Worm (Caenorhabditis elegans) whole organism, late embryonic: ENCODE measurements around the gene ZK228.10.

Experiments used
- ama-1 ChIP-seq: fragments of 150-350 bp; optimal IDR thresholded peaks from 2 replicates; lab custom pipeline; 2014
- ceh-14 ChIP-seq: sonication (generic microtip); optimal IDR thresholded peaks from 2 replicates; lab custom pipeline; 2016; ENCODE audit warnings: missing genotype, missing genetic modification characterization, missing compliant biosample characterization
- hlh-30 ChIP-seq: sonication (generic microtip); optimal IDR thresholded peaks from 2 replicates; lab custom pipeline; 2017; ENCODE audit warnings: antibody characterized with exemption, missing genetic modification characterization, missing compliant biosample characterization; ENCODE audit not compliant: insufficient read depth
- nhr-11 ChIP-seq: fragments of 150-350 bp; optimal IDR thresholded peaks from 2 replicates; lab custom pipeline; 2014; ENCODE audit warnings: missing biosample characterization, missing genetic modification characterization
- pqm-1 ChIP-seq: sonication (generic microtip); optimal IDR thresholded peaks from 2 replicates; lab custom pipeline; 2016; ENCODE audit warnings: missing genetic modification characterization, missing compliant biosample characterization
- ttx-3 ChIP-seq: sonication (generic microtip); optimal IDR thresholded peaks from 2 replicates; lab custom pipeline; 2016; ENCODE audit warnings: missing genetic modification reagents, missing genetic modification characterization, missing compliant biosample characterization

DNA sequence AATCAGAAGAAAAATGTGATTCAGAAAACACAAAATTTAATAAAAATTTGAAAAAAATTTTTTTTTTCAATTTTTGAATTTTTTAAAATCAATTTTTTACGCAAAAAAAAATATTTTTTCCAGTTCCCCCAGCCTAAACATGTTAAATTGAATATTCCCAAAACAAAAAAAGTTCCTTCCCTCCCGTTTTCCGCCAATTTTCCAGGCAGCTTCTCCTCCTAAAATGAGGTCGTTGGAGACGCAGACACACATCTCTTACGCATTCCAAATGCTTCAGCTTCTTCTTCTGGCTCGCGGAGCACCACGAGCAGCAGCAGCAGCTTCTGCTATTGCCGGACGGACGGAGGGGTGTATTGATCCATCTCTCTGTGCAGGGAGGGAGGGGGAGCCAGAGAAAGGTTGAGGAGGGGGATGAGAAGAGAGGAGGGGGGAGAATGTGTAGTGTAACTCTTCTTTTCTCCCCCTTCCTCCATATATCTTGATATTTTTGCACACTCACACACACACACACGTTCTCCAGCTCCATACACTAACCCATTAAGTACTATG is 33.7 kb downstream of the ZK228.10 start:
- TF ChIP-seq hlh-30 (tag; lab: Kevin White, UChicago) (no peak), ceh-14 (tag; lab: Kevin White, UChicago) (no peak), pqm-1 (tag; lab: Kevin White, UChicago) (no peak), ttx-3 (no peak), nhr-11 (tag; lab: Kevin White, UChicago) (no peak), ama-1 (no peak)
